Fruit fly (Drosophila melanogaster): Measurements from ENCODE around the gene RpS27A.

RpS27A gene

DNA sequence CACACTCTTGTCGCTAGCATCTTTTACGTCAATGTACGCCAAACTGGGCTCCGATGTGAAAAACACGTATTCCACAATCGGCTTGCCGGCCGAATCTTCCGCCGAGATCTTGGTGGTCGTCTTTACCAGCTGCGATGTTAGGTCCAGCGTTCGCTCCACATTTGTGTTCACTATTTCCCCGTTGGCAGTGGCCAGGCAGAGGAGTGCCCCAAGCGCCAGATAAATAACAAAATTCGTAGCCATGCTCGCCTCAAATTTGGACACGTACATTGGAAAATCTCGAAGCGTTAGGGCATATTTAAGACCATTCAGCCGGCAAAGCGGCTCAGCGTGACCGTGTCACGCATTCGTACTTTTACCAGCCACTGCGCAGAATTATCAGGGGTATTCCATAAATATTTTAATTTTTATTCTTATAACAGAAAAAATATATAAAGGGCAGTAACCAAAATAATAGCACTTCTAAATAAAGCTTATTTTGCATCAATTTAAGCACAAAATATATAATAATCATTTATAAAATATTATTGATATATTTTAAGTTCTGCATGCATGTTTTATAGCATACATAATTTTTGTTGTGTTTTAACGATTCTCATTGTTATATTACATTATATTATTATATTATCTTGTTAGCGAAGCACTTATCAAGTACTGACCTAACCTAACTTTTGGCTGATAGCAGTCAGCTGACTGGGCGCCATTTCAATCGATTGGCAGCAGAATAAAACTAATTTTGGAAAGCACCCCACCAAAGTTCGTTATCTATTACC lies 32.5 kb upstream of the RpS27A start, which contains the start of the genes CG33303 and dpr19 (continued):
- no peak for TF ChIP-seq Sin3A (optimal IDR thresholded peaks at IDR 0.05)
- peak; percentile 81 for TF ChIP-seq lab (GFP tag; optimal IDR thresholded peaks at IDR 0.05)
- no peak for TF ChIP-seq p53 (GFP tag; optimal IDR thresholded peaks at IDR 0.05)
- TF ChIP-seq Chrac-16 (GFP tag; optimal IDR thresholded peaks at IDR 0.05), result peak; percentile 38
- TF ChIP-seq gro (GFP tag; optimal IDR thresholded peaks at IDR 0.05), result peak; percentile 50
- TF ChIP-seq kni (GFP tag; optimal IDR thresholded peaks at IDR 0.05), result no peak
- peak; percentile 85 for TF ChIP-seq CG11504 (tag; optimal IDR thresholded peaks at IDR 0.05)
- peak; percentile 76 for TF ChIP-seq CG11695 (GFP tag; IDR thresholded peaks at IDR 0.05)
- TF ChIP-seq CG2116 (GFP tag; optimal IDR thresholded peaks at IDR 0.05), result peak; percentile 55
- TF ChIP-seq CG17912 (GFP tag; optimal IDR thresholded peaks at IDR 0.05), result peak; percentile 29
- TF ChIP-seq CG17568 (GFP tag; optimal IDR thresholded peaks at IDR 0.05), result no peak
- 0 out of 3 replicates have a peak, but pooled peaks have one; percentile 13 for TF ChIP-seq CG11456 (GFP tag; IDR thresholded peaks at IDR 0.05)
- no peak for TF ChIP-seq pita (GFP tag; optimal IDR thresholded peaks at IDR 0.05)
- peak; percentile 19 for TF ChIP-seq CG5180 (GFP tag; optimal IDR thresholded peaks at IDR 0.05)
- no peak for TF ChIP-seq rib (GFP tag; IDR thresholded peaks at IDR 0.05)
- peak; percentile 85 for TF ChIP-seq Fer1 (GFP tag; optimal IDR thresholded peaks at IDR 0.05)
- TF ChIP-seq esg (GFP tag; conservative IDR thresholded peaks at IDR 0.05), result peak; percentile 58
- TF ChIP-seq CG3726 (GFP tag; IDR thresholded peaks at IDR 0.05), result peak; percentile 51; the same call in 1 of the 3 replicates
- peak; percentile 64 for TF ChIP-seq Oli (tag; optimal IDR thresholded peaks at IDR 0.05)
- peak; percentile 75 for TF ChIP-seq CG4617 (GFP tag; optimal IDR thresholded peaks at IDR 0.05; ENCODE audit: borderline replicate concordance)
- TF ChIP-seq trh (GFP tag; optimal IDR thresholded peaks at IDR 0.05), result peak; percentile 19
- TF ChIP-seq dati (GFP tag; IDR thresholded peaks at IDR 0.05), result no peak
- TF ChIP-seq amos (GFP tag; IDR thresholded peaks at IDR 0.05; ENCODE audit: partially characterized antibody), result no peak; the same call in 1 of the 2 replicates
- TF ChIP-seq crol (GFP tag; IDR thresholded peaks at IDR 0.05), result no peak
- no peak for TF ChIP-seq Gsc (GFP tag; IDR thresholded peaks at IDR 0.05)
- TF ChIP-seq Usf (GFP tag; optimal IDR thresholded peaks at IDR 0.05), result no peak
- peak; percentile 48 for TF ChIP-seq Fer2 (tag; optimal IDR thresholded peaks at IDR 0.05)
- peak; percentile 68 for TF ChIP-seq Med (GFP tag)
- TF ChIP-seq Sry-δ (GFP tag; optimal IDR thresholded peaks at IDR 0.05), result no peak
- no peak for TF ChIP-seq aop (GFP tag; IDR thresholded peaks at IDR 0.05)
- peak; percentile 61 for TF ChIP-seq pfk (GFP tag; optimal IDR thresholded peaks at IDR 0.05)
- TF ChIP-seq CG12219 (GFP tag; optimal IDR thresholded peaks at IDR 0.05), result no peak
- TF ChIP-seq CG16863 (GFP tag; optimal IDR thresholded peaks at IDR 0.05), result no peak
- peak; percentile 72 for TF ChIP-seq Rfx (GFP tag; IDR thresholded peaks at IDR 0.05)
- TF ChIP-seq gcm2 (GFP tag; optimal IDR thresholded peaks at IDR 0.05), result no peak
- TF ChIP-seq CG7745 (tag; optimal IDR thresholded peaks at IDR 0.05), result peak; percentile 3
- no peak for TF ChIP-seq en (GFP tag; optimal IDR thresholded peaks at IDR 0.05)
- TF ChIP-seq CG8089 (GFP tag; optimal IDR thresholded peaks at IDR 0.05), result no peak
- TF ChIP-seq zen2 (GFP tag; IDR thresholded peaks at IDR 0.05; ENCODE audit: partially characterized antibody), result no peak
- TF ChIP-seq zfh2 (GFP tag; optimal IDR thresholded peaks at IDR 0.05), result no peak
- TF ChIP-seq sisA (GFP tag; IDR thresholded peaks at IDR 0.05), result 0 out of 2 replicates have a peak, but pooled peaks have one; percentile 27
- TF ChIP-seq CG9609 (GFP tag; optimal IDR thresholded peaks at IDR 0.05), result no peak
- TF ChIP-seq seq (GFP tag; IDR thresholded peaks at IDR 0.05), result 0 out of 2 replicates have a peak, but pooled peaks have one; percentile 7
- peak in 1 of 2 experiments; percentile 30 for TF ChIP-seq insv (GFP tag; optimal IDR thresholded peaks at IDR 0.05)
- no peak for TF ChIP-seq GATAe (GFP tag; conservative IDR thresholded peaks at IDR 0.05)
- TF ChIP-seq hkb (optimal IDR thresholded peaks at IDR 0.05), result no peak
- peak; percentile 78 for TF ChIP-seq hkb (GFP tag; IDR thresholded peaks at IDR 0.05)
- no peak for TF ChIP-seq luna (GFP tag; optimal IDR thresholded peaks at IDR 0.05)
- TF ChIP-seq fru (optimal IDR thresholded peaks at IDR 0.05), result no peak
- TF ChIP-seq ham (GFP tag; IDR thresholded peaks at IDR 0.05), result no peak
